Fruit fly (Drosophila melanogaster): ENCODE results near the gene tmod.

tmod gene

DNA sequence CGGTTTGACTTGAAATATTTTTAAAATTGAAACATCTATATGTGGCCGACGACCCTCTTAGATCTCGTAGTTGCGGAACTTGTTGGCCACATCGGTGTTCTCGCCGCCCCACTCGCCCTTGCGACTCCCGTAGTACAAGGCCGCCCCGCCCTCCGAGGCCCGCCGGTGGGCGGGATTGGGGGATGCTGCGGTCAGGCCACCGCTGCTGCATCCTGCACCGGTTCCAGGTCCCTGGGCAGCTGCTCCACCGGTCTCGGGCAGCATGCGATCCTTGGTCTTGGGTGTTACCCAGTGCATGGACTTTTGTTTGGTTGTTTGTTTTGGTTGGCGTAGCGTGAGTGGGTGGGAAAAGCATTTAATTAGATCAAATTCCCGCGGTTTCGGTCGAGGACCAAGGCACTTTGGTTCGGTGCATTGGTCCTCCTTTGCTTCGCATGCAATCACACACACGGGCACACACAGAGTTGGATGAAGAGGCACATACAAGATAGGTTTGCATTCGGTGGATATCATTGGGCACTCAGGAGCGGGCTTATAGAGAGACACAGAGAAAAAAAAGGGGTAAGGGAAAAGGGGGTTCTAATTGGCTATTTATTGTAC is 14.0 kb upstream of the tmod start:
- TF ChIP-seq Myc (optimal IDR thresholded peaks at IDR 0.05): no peak
- TF ChIP-seq insv (optimal IDR thresholded peaks at IDR 0.05): no peak
- no peak for TF ChIP-seq psq (optimal IDR thresholded peaks at IDR 0.05)
- no peak for TF ChIP-seq Sin3A (optimal IDR thresholded peaks at IDR 0.05)
- no peak for TF ChIP-seq ttk (optimal IDR thresholded peaks at IDR 0.05)
- no peak for TF ChIP-seq h (optimal IDR thresholded peaks at IDR 0.05)

DNA sequence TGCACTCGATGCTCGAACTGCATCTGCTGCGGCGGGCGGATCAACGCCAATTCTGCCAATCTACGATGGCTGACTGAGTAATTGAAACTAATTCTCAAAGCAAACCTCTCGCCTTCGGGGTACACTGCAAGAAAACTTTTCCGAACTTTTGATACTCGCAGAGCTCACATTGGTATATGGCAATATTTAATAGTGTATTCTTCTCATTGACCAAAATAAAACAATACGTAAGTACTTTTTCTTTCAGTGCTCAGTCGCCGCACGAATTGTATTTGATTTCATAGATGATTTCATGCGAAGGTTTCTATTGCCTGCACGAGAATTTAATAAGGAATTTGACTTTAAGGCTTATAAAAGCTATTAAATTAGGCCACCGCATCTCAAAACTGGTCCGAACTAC is 6.8 kb upstream of the tmod start:
- TF ChIP-seq h (optimal IDR thresholded peaks at IDR 0.05) (no peak), ttk (optimal IDR thresholded peaks at IDR 0.05) (no peak), Sin3A (optimal IDR thresholded peaks at IDR 0.05) (no peak), Myc (optimal IDR thresholded peaks at IDR 0.05) (no peak), psq (optimal IDR thresholded peaks at IDR 0.05) (no peak), insv (optimal IDR thresholded peaks at IDR 0.05) (no peak)

DNA sequence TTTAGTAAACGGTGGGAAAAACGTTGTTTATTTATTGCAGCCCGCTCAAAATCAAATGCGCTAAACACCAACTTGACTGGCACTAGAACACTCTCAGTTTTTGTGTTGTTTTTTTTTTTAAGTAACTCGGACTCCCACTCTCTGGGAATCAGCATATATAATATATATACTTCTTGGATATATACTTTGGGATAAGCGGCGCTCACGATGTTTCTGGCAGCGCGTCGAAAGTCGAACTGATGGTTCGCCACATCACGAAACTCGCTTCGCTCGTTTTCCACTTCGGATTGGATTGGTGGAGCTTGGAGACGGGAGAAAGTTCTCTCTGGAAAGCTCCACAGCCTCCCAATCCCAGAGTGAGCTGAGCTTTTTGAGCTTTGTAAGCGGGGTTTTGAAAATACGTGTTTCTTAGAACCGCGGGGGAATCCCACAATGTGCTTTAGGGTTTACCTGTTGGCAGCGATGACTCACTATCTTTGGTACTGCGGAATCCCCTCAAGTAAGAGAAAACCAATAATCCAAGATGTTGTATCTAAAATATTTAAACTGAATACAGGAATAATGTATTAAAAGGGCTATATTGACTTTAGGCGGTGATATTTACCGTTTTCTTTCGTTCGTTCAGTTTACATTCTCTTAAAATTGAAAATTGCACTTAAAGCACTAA is 5.5 kb upstream of the tmod start, which contains the start of gene jdp:
jdp (minus strand) TSS at position 239 of the 667 bp plus-strand sequence.
- TF ChIP-seq psq (optimal IDR thresholded peaks at IDR 0.05) (no peak), Myc (optimal IDR thresholded peaks at IDR 0.05) (no peak), insv (optimal IDR thresholded peaks at IDR 0.05) (no peak), ttk (optimal IDR thresholded peaks at IDR 0.05) (no peak), h (optimal IDR thresholded peaks at IDR 0.05) (no peak), Sin3A (optimal IDR thresholded peaks at IDR 0.05) (no peak)

DNA sequence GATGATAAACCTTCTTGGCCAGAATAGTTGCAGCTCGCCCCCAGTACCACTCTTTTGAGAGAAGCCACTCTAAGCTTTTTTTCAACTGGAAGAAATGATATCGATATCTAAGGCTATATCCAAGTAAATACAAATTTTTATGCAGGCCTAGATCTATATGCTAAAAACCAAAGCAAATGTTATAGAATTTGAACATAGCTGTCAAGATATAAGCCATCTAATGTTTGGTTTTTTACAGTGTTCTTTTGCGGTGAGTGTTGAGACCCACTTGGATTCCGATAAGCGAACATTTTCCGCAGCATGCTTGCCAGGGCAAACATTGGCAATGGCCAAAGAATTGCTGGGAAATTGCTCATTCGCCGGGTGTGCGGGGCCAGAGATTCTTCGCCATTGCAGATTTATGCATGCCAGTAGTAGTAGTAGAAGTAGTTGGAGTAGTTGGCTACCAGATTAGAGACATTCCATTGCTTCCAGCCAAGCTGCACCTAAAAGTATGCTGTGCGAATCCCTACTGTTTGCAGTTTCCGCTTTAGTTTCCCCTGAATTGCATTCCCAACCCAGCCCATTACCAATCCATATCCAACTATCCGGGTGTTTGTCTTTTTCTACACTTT is 3.6 kb upstream of the tmod start:
- TF ChIP-seq Myc (optimal IDR thresholded peaks at IDR 0.05): no peak
- no peak for TF ChIP-seq ttk (optimal IDR thresholded peaks at IDR 0.05)
- TF ChIP-seq psq (optimal IDR thresholded peaks at IDR 0.05): no peak
- no peak for TF ChIP-seq h (optimal IDR thresholded peaks at IDR 0.05)
- no peak for TF ChIP-seq insv (optimal IDR thresholded peaks at IDR 0.05)
- no peak for TF ChIP-seq Sin3A (optimal IDR thresholded peaks at IDR 0.05)

DNA sequence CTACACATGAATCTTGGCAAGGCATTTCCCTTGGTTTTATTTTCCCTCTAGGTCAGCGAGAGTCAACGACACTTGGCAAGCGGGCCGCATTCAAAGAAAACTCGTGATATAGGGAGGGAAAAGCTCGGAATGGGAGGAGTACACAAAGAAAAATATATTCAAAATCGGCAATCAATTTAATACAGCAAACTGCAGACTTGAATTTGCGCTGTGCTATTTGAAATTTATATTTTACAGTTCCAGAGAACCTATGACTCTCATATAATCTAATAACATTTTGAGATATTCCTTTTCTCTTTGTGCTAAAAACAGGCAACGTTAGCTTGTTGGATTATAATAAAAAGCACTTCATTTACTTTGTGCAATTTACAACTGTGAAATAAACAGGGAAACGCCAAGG is 2.8 kb upstream of the tmod start:
- TF ChIP-seq insv (optimal IDR thresholded peaks at IDR 0.05) (no peak), h (optimal IDR thresholded peaks at IDR 0.05) (no peak), Myc (optimal IDR thresholded peaks at IDR 0.05) (no peak), psq (optimal IDR thresholded peaks at IDR 0.05) (no peak), Sin3A (optimal IDR thresholded peaks at IDR 0.05) (no peak), ttk (optimal IDR thresholded peaks at IDR 0.05) (no peak)

DNA sequence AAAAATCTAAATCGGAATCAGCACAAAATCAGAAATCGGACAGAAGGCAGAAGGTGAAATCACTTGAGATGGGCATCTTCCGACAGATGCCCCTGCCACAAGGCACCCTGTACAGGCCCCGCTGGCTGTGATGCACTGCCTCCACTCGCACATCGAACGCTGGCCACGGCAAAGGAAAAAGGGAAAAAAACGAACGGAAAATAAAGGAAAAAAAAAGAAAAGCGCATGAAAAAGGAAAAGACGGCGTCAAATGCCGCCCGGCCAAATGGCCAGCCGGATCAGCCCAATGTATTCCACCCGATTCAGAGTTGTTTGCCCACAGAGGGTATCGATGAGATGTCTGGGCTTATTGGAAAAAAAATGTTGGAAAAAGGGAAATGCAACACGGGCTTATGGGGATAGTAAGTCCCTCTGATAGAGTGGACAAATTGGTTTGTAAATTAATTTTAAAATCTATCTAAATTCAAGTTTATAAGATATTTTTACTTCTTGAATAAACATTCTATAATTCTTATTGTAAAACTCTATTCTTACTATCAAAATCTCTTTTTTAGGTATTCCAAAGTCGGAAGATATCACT is 1.2 kb upstream of the tmod start:
- TF ChIP-seq psq (optimal IDR thresholded peaks at IDR 0.05) (no peak), Myc (optimal IDR thresholded peaks at IDR 0.05) (no peak), ttk (optimal IDR thresholded peaks at IDR 0.05) (no peak), Sin3A (optimal IDR thresholded peaks at IDR 0.05) (no peak), h (optimal IDR thresholded peaks at IDR 0.05) (no peak), insv (optimal IDR thresholded peaks at IDR 0.05) (no peak)

DNA sequence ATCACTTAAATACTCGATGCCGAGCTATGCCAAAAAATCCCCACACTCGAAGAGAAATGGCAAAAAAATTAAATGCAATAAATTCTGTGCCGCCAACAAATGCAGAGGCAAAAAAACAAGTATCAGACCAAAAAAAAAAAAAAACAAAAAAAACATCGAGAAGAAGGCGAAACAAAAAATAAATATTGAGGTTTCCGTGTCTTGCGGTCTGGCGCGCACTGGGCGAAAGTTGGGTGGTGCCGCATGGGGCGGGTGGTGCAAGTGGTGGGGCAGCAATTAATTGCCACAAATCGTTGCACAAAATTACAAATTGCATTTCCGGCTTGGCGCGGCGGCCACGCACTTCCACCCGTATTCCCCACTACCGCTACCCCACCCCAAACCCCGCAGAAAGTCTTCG is 2.0 kb downstream of the tmod start:
- TF ChIP-seq ttk (optimal IDR thresholded peaks at IDR 0.05) (no peak), h (optimal IDR thresholded peaks at IDR 0.05) (no peak), psq (optimal IDR thresholded peaks at IDR 0.05) (no peak), Myc (optimal IDR thresholded peaks at IDR 0.05) (no peak), Sin3A (optimal IDR thresholded peaks at IDR 0.05) (no peak), insv (optimal IDR thresholded peaks at IDR 0.05) (no peak)

DNA sequence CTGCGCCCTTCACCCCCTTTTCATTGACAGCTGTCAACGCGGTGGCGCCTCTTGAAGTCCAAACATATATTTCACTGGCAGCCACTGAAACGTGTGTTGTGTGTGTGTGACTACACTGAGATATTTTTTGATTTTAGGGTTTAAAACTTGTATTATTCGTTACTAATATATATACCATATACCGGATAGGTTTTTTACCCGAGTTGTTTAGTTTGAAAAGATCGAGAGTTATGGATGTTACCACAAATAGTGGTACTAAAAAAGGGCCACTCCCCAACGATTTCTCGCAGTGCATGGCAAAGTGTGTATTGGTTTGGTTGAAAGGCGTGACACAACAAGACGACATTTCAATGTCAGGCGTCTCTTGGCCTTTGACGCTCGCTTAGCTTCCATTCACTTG is 4.0 kb downstream of the tmod start:
- TF ChIP-seq Sin3A (optimal IDR thresholded peaks at IDR 0.05) (no peak), h (optimal IDR thresholded peaks at IDR 0.05) (no peak), psq (optimal IDR thresholded peaks at IDR 0.05) (no peak), insv (optimal IDR thresholded peaks at IDR 0.05) (no peak), Myc (optimal IDR thresholded peaks at IDR 0.05) (no peak), ttk (optimal IDR thresholded peaks at IDR 0.05) (no peak)

DNA sequence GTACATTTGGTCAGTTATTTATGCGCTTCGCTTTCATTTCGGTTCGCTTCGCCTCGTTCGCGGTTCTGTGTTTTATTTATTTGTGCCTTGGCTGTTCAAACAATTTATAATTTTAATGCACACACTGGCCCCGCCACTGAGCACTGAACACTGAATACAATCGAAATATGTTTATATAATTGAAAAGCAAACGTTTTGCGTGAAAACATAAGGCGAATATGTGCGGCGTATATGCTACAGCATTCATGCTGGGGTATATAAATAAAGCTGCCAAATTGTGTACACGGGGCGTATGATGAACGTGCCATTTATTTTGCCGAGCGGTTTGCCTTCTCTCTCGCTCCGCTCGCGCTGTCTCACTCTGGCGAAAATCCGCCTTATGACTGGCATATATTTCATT is 4.5 kb downstream of the tmod start:
- TF ChIP-seq ttk (optimal IDR thresholded peaks at IDR 0.05) (no peak), h (optimal IDR thresholded peaks at IDR 0.05) (no peak), Myc (optimal IDR thresholded peaks at IDR 0.05) (no peak), insv (optimal IDR thresholded peaks at IDR 0.05) (no peak), Sin3A (optimal IDR thresholded peaks at IDR 0.05) (no peak), psq (optimal IDR thresholded peaks at IDR 0.05) (no peak)

DNA sequence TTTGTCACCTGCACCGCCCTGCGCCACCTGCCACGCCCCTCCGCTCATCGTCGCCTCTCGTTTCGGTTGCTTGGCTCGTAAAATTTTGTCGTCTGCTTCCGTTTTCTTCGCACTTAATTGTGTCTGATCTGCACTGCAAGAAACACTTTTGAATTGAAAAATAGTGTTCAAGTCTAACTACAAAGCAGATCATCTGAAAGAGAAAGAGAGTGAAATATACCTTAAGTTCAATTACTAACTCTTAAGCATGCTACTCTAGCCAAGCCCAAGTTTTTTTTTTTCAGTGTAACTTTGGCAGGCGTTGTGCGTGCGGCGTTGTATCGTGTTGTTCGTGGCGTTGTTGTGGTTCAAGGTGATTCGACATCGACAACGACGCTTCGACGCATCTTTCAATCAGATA is 7.8 kb downstream of the tmod start:
- TF ChIP-seq ttk (optimal IDR thresholded peaks at IDR 0.05) (no peak), psq (optimal IDR thresholded peaks at IDR 0.05) (no peak), Myc (optimal IDR thresholded peaks at IDR 0.05) (no peak)

DNA sequence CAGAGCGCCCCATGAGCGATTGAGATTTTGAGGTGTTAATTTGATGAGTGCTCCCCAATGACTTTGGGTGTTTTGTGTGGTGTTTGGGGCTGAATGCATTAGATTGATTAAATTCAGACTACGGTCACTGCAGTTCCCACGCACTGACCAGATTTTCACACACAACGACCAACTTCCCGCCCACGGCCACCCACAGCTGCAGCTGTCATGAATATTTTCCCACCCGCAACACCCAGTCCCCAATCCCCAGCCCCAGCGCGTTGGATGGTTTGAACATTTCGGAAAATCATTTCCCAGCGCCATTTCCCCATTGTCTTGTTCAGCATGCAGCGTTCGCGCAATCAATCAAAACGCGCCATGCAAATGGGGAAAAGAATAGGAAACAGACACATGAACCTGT is 9.1 kb downstream of the tmod start:
- TF ChIP-seq Myc (optimal IDR thresholded peaks at IDR 0.05): no peak
- no peak for TF ChIP-seq h (optimal IDR thresholded peaks at IDR 0.05)
- TF ChIP-seq Sin3A (optimal IDR thresholded peaks at IDR 0.05): no peak
- TF ChIP-seq psq (optimal IDR thresholded peaks at IDR 0.05): no peak
- no peak for TF ChIP-seq ttk (optimal IDR thresholded peaks at IDR 0.05)
- TF ChIP-seq insv (optimal IDR thresholded peaks at IDR 0.05): no peak

DNA sequence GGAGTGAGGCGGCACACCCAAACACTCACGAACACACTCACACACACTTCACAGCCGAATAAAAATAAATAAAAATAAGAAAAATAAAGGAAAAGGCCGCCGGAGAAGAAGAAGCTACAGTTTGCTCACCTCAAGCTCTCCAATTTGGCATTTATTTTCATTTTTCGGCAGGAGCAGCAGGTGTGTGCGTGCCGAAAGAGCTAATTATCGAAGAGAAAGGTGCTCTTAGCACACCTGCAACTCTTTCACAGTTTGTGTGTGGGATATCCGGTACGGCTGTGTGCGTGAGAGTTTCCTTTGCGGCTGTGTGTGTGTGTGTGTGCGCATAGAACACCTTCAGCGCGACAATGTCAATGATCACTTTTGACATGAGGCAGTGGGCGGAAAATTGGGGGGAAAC is 12.6 kb downstream of the tmod start:
- no peak for TF ChIP-seq Myc (optimal IDR thresholded peaks at IDR 0.05)
